Worm (Caenorhabditis elegans) whole organism, L3 larva: Measurements from ENCODE around the gene K08F4.12.

Source experiments
- R02D3.7 ChIP-seq: fragments of 150-350 bp; optimal IDR thresholded peaks from 2 replicates; lab custom pipeline; 2014; ENCODE audit warnings: missing biosample characterization, missing genetic modification characterization
- ZK546.5 ChIP-seq: sonication (generic microtip); optimal IDR thresholded peaks from 2 replicates; lab custom pipeline; 2017; ENCODE audit warnings: missing biosample characterization, missing genetic modification characterization
- aly-2 ChIP-seq: fragments of 150-350 bp; optimal IDR thresholded peaks from 2 replicates; lab custom pipeline; 2014; ENCODE audit warnings: missing biosample characterization, missing genetic modification characterization
- ama-1 ChIP-seq: fragments of 150-350 bp; optimal IDR thresholded peaks from 2 replicates; lab custom pipeline; 2018
- ceh-16 ChIP-seq: sonication (generic microtip); optimal IDR thresholded peaks from 2 replicates; lab custom pipeline; 2017; ENCODE audit warnings: missing biosample characterization, missing genetic modification characterization
- ceh-28 ChIP-seq: fragments of 150-350 bp; optimal IDR thresholded peaks from 2 replicates; lab custom pipeline; 2014; ENCODE audit warnings: missing biosample characterization, missing genetic modification reagents, missing genetic modification characterization
- ceh-82 ChIP-seq: fragments of 150-350 bp; optimal IDR thresholded peaks from 2 replicates; lab custom pipeline; 2014; ENCODE audit warnings: missing biosample characterization, missing genetic modification characterization
- ceh-9 ChIP-seq: sonication (generic microtip); optimal IDR thresholded peaks from 2 replicates; lab custom pipeline; 2018; ENCODE audit warnings: missing biosample characterization, missing genetic modification characterization
- egl-27 ChIP-seq: sonication (generic microtip); optimal IDR thresholded peaks from 4 replicates; lab custom pipeline; 2017; ENCODE audit warnings: missing biosample characterization, missing genetic modification reagents, missing genetic modification characterization
- egl-5 ChIP-seq: fragments of 150-350 bp; optimal IDR thresholded peaks from 2 replicates; lab custom pipeline; 2017; ENCODE audit warnings: missing biosample characterization, missing genetic modification reagents, missing genetic modification characterization, inconsistent platforms
- elt-2 ChIP-seq: sonication (generic microtip); optimal IDR thresholded peaks from 2 replicates; lab custom pipeline; 2016; ENCODE audit warnings: missing genetic modification reagents, mild to moderate bottlenecking, missing genetic modification characterization, missing compliant biosample characterization
- elt-3 ChIP-seq, 3 experiments: fragments of 150-350 bp in 1 of 3; sonication (generic microtip) in 2 of 3; optimal IDR thresholded peaks; 2 replicates in 2 of 3; 4 replicates in 1 of 3; lab custom pipeline; 2014 to 2017; ENCODE audit warnings: missing biosample characterization in 3 of 3, missing genetic modification characterization in 3 of 3
- fkh-10 ChIP-seq: sonication (generic microtip); optimal IDR thresholded peaks from 2 replicates; lab custom pipeline; 2017; ENCODE audit warnings: missing biosample characterization, missing genetic modification reagents, missing genetic modification characterization
- fos-1 ChIP-seq: fragments of 150-350 bp; optimal IDR thresholded peaks from 2 replicates; lab custom pipeline; 2014; ENCODE audit warnings: missing biosample characterization, missing genetic modification characterization
- hmg-11 ChIP-seq: sonication (generic microtip); optimal IDR thresholded peaks from 2 replicates; lab custom pipeline; 2016; ENCODE audit warnings: missing genetic modification characterization, missing compliant biosample characterization
- jun-1 ChIP-seq: fragments of 150-350 bp; optimal IDR thresholded peaks from 2 replicates; lab custom pipeline; 2014; ENCODE audit warnings: missing biosample characterization, missing genetic modification reagents, missing genetic modification characterization
- lin-15B ChIP-seq: fragments of 150-350 bp; optimal IDR thresholded peaks from 2 replicates; lab custom pipeline; 2014; ENCODE audit warnings: missing biosample characterization, missing genetic modification characterization
- lin-39 ChIP-seq: fragments of 150-350 bp; optimal IDR thresholded peaks from 2 replicates; lab custom pipeline; 2018; ENCODE audit warnings: missing biosample characterization, missing genetic modification reagents, missing genetic modification characterization
- nfya-1 ChIP-seq: sonication (generic microtip); optimal IDR thresholded peaks from 2 replicates; lab custom pipeline; 2017; ENCODE audit warnings: missing genetic modification characterization, mild to moderate bottlenecking, missing compliant biosample characterization, antibody characterized with exemption, moderate library complexity; ENCODE audit not compliant: insufficient read depth
- nhr-11 ChIP-seq: fragments of 150-350 bp; optimal IDR thresholded peaks from 2 replicates; lab custom pipeline; 2014; ENCODE audit warnings: missing biosample characterization, missing genetic modification characterization
- nhr-12 ChIP-seq: fragments of 150-350 bp; optimal IDR thresholded peaks from 2 replicates; lab custom pipeline; 2014; ENCODE audit warnings: missing biosample characterization, missing genetic modification characterization
- nhr-23 ChIP-seq: fragments of 150-350 bp; optimal IDR thresholded peaks from 2 replicates; lab custom pipeline; 2014; ENCODE audit warnings: missing biosample characterization, missing genetic modification reagents, missing genetic modification characterization
- nhr-25 ChIP-seq: sonication (generic microtip); optimal IDR thresholded peaks from 2 replicates; lab custom pipeline; 2017; ENCODE audit warnings: missing biosample characterization, missing genetic modification characterization
- nhr-28 ChIP-seq: fragments of 150-350 bp; optimal IDR thresholded peaks from 2 replicates; lab custom pipeline; 2014; ENCODE audit warnings: missing biosample characterization, missing genetic modification characterization
- nhr-43 ChIP-seq: sonication (generic microtip); optimal IDR thresholded peaks from 2 replicates; lab custom pipeline; 2016; ENCODE audit warnings: mild to moderate bottlenecking, missing genetic modification characterization, missing compliant biosample characterization; ENCODE audit not compliant: poor library complexity, severe bottlenecking
- nhr-67 ChIP-seq: fragments of 150-350 bp; optimal IDR thresholded peaks from 2 replicates; lab custom pipeline; 2014; ENCODE audit warnings: missing biosample characterization, missing genetic modification characterization
- nhr-76 ChIP-seq: fragments of 150-350 bp; sonication (generic microtip); optimal IDR thresholded peaks from 5 replicates; lab custom pipeline; 2014; ENCODE audit warnings: missing biosample characterization, missing genetic modification characterization
- nhr-77 ChIP-seq: fragments of 150-350 bp; optimal IDR thresholded peaks from 2 replicates; lab custom pipeline; 2014; ENCODE audit warnings: missing biosample characterization, missing genetic modification characterization
- pha-4 ChIP-seq: fragments of 150-350 bp; optimal IDR thresholded peaks from 2 replicates; lab custom pipeline; 2014; ENCODE audit warnings: missing biosample characterization, missing genetic modification reagents, missing genetic modification characterization
- pqm-1 ChIP-seq: fragments of 150-350 bp; optimal IDR thresholded peaks from 2 replicates; lab custom pipeline; 2017; ENCODE audit warnings: missing biosample characterization, missing genetic modification characterization, inconsistent platforms
- skn-1 ChIP-seq: fragments of 150-350 bp; optimal IDR thresholded peaks from 2 replicates; lab custom pipeline; 2014; ENCODE audit warnings: missing biosample characterization, missing genetic modification characterization
- snpc-4 ChIP-seq: fragments of 150-350 bp; optimal IDR thresholded peaks from 2 replicates; lab custom pipeline; 2014; ENCODE audit warnings: missing biosample characterization, missing genetic modification characterization
- tbx-2 ChIP-seq: sonication (generic microtip); optimal IDR thresholded peaks from 2 replicates; lab custom pipeline; 2016; ENCODE audit warnings: mild to moderate bottlenecking, missing genetic modification characterization, missing compliant biosample characterization
- unc-39 ChIP-seq: sonication (generic microtip); optimal IDR thresholded peaks from 4 replicates; lab custom pipeline; 2017; ENCODE audit warnings: missing biosample characterization, missing genetic modification characterization
- unc-62 ChIP-seq: fragments of 150-350 bp; sonication (generic microtip); optimal IDR thresholded peaks from 4 replicates; lab custom pipeline; 2014; ENCODE audit warnings: missing biosample characterization, missing genetic modification reagents, missing genetic modification characterization
- zag-1 ChIP-seq: fragments of 150-350 bp; optimal IDR thresholded peaks from 2 replicates; lab custom pipeline; 2014; ENCODE audit warnings: missing biosample characterization, missing genetic modification characterization
- ztf-11 ChIP-seq: fragments of 150-350 bp; optimal IDR thresholded peaks from 2 replicates; lab custom pipeline; 2014; ENCODE audit warnings: missing biosample characterization, missing genetic modification characterization

Gene K08F4.12

ce11 chrIV:10116765-10117164 lies 21.1 kb upstream of the K08F4.12 start:
- TF ChIP-seq elt-3 (tag; optimal IDR thresholded peaks at IDR 0.05; lab: Kevin White, UChicago) (no peak), nhr-25 (no peak), R02D3.7 (tag; lab: Kevin White, UChicago) (no peak), hmg-11 (tag; lab: Kevin White, UChicago) (no peak), egl-27 (no peak), nhr-76 (tag; lab: Kevin White, UChicago) (no peak), elt-2 (tag; lab: Kevin White, UChicago) (no peak), zag-1 (tag; lab: Kevin White, UChicago) (no peak), snpc-4 (tag; lab: Kevin White, UChicago) (no peak), unc-62 (no peak), unc-39 (no peak), nhr-11 (no peak), aly-2 (tag; lab: Kevin White, UChicago) (no peak), ZK546.5 (tag; lab: Kevin White, UChicago) (no peak), ztf-11 (no peak)

DNA sequence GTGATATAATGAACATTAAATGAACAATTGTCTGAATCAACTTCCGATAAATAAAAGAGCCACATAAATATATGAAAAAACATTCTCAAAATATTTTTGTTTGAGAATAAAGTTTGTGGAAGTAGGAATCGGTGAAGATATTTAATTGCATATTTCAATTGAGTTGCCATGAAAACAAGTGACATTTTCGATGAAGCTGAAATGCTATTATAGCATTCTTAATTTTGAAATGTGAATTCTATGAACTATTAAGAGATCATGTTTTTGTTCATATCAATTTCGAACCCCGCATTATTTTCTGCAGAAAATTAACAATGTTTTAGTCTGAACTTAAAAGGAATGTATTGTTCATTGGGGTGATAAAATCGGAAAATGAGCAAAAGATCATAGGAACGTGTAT lies 15.7 kb upstream of the K08F4.12 start, which contains the start of gene irld-21:
irld-21 (minus strand) TSS at position 101 of the 400 bp plus-strand sequence.
- TF ChIP-seq ZK546.5 (tag; lab: Kevin White, UChicago) (no peak), lin-39 (tag; lab: Kevin White, UChicago) (no peak), pqm-1 (tag; lab: Kevin White, UChicago) (no peak), unc-39 (no peak), nfya-1 (tag; lab: Kevin White, UChicago) (no peak), nhr-12 (tag; lab: Kevin White, UChicago) (no peak), fkh-10 (GFP tag; lab: Kevin White, UChicago) (no peak), ceh-16 (no peak)

- TF ChIP-seq nhr-12 (tag; lab: Kevin White, UChicago), result no peak
- no peak for TF ChIP-seq ztf-11
- no peak for TF ChIP-seq ceh-9 (tag; lab: Kevin White, UChicago)
- no peak for TF ChIP-seq skn-1 (tag; lab: Kevin White, UChicago)
- no peak for TF ChIP-seq nhr-25
- no peak for TF ChIP-seq elt-3 (tag; optimal IDR thresholded peaks at IDR 0.05; lab: Kevin White, UChicago)
- no peak for TF ChIP-seq elt-2 (tag; lab: Kevin White, UChicago)
- no peak for TF ChIP-seq fkh-10 (GFP tag; lab: Kevin White, UChicago)
- no peak for TF ChIP-seq nhr-11
- TF ChIP-seq zag-1 (tag; lab: Kevin White, UChicago), result no peak
- no peak for TF ChIP-seq nhr-67 (tag; lab: Kevin White, UChicago)
- TF ChIP-seq, all 47 proteins: peak for 0
Observed at ce11 chrIV:10126544-10126943, 11.4 kb upstream of the K08F4.12 start, which contains the start of gene ctf-18. Gene ctf-18, minus strand, starts transcription at chrIV:10126644.

DNA sequence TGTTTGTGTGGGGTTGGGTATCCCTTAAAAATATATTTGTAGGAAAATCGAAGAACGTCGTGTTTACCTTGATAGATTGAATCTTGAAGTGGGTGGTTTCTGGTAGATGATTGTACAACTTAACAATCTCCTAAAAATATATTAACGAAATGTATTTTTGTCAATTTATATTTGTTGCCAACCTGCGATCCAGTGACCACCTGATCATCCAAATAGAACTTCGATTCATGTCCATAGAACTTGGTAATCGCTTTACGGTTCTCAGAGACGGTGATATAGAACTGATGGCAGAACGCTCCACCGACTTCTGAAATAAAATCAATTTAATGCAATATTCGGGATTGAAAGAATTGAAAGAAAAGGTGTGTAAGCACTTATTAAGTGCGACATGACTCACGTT lies 9.5 kb upstream of the K08F4.12 start:
- TF ChIP-seq fos-1, result no peak
- no peak for TF ChIP-seq nhr-76 (tag; lab: Kevin White, UChicago)
- TF ChIP-seq aly-2 (tag; lab: Kevin White, UChicago), result no peak
- no peak for TF ChIP-seq ceh-28 (tag; lab: Kevin White, UChicago)
- TF ChIP-seq nhr-28 (tag; lab: Kevin White, UChicago), result no peak
- TF ChIP-seq nhr-25, result no peak
- no peak for TF ChIP-seq pqm-1 (tag; lab: Kevin White, UChicago)
- TF ChIP-seq egl-27, result no peak
- no peak for TF ChIP-seq jun-1
- TF ChIP-seq tbx-2 (tag; lab: Kevin White, UChicago), result no peak
- no peak for TF ChIP-seq nhr-77 (tag; lab: Kevin White, UChicago)

- TF ChIP-seq elt-3 (tag; optimal IDR thresholded peaks at IDR 0.05; lab: Kevin White, UChicago), result peak in 1 of 3 experiments; percentile 12
- TF ChIP-seq ZK546.5 (tag; lab: Kevin White, UChicago), result peak; percentile 51
- no peak for TF ChIP-seq nhr-23 (tag; lab: Kevin White, UChicago)
- TF ChIP-seq nhr-25, result peak; percentile 81
- TF ChIP-seq nhr-43 (tag; lab: Kevin White, UChicago), result peak; percentile 28
- TF ChIP-seq nhr-67 (tag; lab: Kevin White, UChicago), result no peak
- peak; percentile 23 for TF ChIP-seq ama-1
- TF ChIP-seq pha-4 (tag; lab: Kevin White, UChicago), result peak; percentile 88
- TF ChIP-seq egl-5 (tag; lab: Kevin White, UChicago), result peak; percentile 94
- no peak for TF ChIP-seq ceh-28 (tag; lab: Kevin White, UChicago)
- peak; percentile 20 for TF ChIP-seq R02D3.7 (tag; lab: Kevin White, UChicago)
- peak; percentile 46 for TF ChIP-seq elt-2 (tag; lab: Kevin White, UChicago)
- no peak for TF ChIP-seq ceh-16
- TF ChIP-seq lin-15B (tag; lab: Kevin White, UChicago), result peak; percentile 94
- TF ChIP-seq snpc-4 (tag; lab: Kevin White, UChicago), result peak; percentile 42
- peak; percentile 20 for TF ChIP-seq ceh-82 (tag; lab: Kevin White, UChicago)
- peak; percentile 90 for TF ChIP-seq nfya-1 (tag; lab: Kevin White, UChicago)
- TF ChIP-seq lin-39 (tag; lab: Kevin White, UChicago), result peak; percentile 77
- peak; percentile 28 for TF ChIP-seq pqm-1 (tag; lab: Kevin White, UChicago)
Observed at ce11 chrIV:10128906-10129386, 9.0 kb upstream of the K08F4.12 start, which contains the start of the genes gtbp-1 and K08F4.3. Gene gtbp-1, minus strand, starts transcription at chrIV:10128956. Gene K08F4.3, plus strand, starts transcription at chrIV:10129257.
